Worm (Caenorhabditis elegans): ENCODE results near the gene cbd-1.
"Not testable (repeated sequence)": the region's sequence is repeated elsewhere in the genome, so short reads cannot be mapped to it uniquely, and the experiment has no call there.

Gene cbd-1

ce11 chrIV:11403288-11403991 lies 30.6 kb downstream of the cbd-1 start, which contains the start of the genes memi-3 and cyp-31A2:
memi-3 (minus strand) TSS chrIV:11403338.
cyp-31A2 (plus strand) TSS chrIV:11403961.
- no peak for TF ChIP-seq tag-97 (GFP tag; IDR thresholded peaks at IDR 0.05)
- no peak for TF ChIP-seq spr-1 (tag; optimal IDR thresholded peaks at IDR 0.05)
- TF ChIP-seq nhr-102 (tag; optimal IDR thresholded peaks at IDR 0.05): no peak
- no peak for TF ChIP-seq ceh-28 (tag; optimal IDR thresholded peaks at IDR 0.05)
- no peak for TF ChIP-seq F44E2.7 (GFP tag; IDR thresholded peaks at IDR 0.05)
- TF ChIP-seq unc-130 (GFP tag; optimal IDR thresholded peaks at IDR 0.05): peak; percentile 11
- peak in 1 of 2 experiments; percentile 34 for TF ChIP-seq unc-62 (GFP tag; optimal IDR thresholded peaks at IDR 0.05 in 1 of 2)
- no peak for TF ChIP-seq unc-62 (tag; optimal IDR thresholded peaks at IDR 0.05)
- no peak for TF ChIP-seq snpc-1.2 (GFP tag; IDR thresholded peaks at IDR 0.05)
- no peak for TF ChIP-seq zfp-3 (GFP tag; conservative IDR thresholded peaks at IDR 0.05)
- no peak for TF ChIP-seq vab-7 (GFP tag; IDR thresholded peaks at IDR 0.05)

- 0 out of 2 replicates have a peak, but pooled peaks have one; percentile 17 for TF ChIP-seq arid-1 (GFP tag; conservative IDR thresholded peaks at IDR 0.05)
- TF ChIP-seq dmd-8 (GFP tag; IDR thresholded peaks at IDR 0.05): 0 out of 2 replicates have a peak, but pooled peaks have one; percentile 7
- peak; percentile 33; the same call in 1 of the 2 replicates for TF ChIP-seq lin-38 (GFP tag; IDR thresholded peaks at IDR 0.05)
- peak; percentile 50; the same call in 1 of the 2 replicates for TF ChIP-seq snpc-1.2 (GFP tag; IDR thresholded peaks at IDR 0.05)
Measured at ce11 chrIV:11406127-11406526, 33.3 kb downstream of the cbd-1 start.

DNA sequence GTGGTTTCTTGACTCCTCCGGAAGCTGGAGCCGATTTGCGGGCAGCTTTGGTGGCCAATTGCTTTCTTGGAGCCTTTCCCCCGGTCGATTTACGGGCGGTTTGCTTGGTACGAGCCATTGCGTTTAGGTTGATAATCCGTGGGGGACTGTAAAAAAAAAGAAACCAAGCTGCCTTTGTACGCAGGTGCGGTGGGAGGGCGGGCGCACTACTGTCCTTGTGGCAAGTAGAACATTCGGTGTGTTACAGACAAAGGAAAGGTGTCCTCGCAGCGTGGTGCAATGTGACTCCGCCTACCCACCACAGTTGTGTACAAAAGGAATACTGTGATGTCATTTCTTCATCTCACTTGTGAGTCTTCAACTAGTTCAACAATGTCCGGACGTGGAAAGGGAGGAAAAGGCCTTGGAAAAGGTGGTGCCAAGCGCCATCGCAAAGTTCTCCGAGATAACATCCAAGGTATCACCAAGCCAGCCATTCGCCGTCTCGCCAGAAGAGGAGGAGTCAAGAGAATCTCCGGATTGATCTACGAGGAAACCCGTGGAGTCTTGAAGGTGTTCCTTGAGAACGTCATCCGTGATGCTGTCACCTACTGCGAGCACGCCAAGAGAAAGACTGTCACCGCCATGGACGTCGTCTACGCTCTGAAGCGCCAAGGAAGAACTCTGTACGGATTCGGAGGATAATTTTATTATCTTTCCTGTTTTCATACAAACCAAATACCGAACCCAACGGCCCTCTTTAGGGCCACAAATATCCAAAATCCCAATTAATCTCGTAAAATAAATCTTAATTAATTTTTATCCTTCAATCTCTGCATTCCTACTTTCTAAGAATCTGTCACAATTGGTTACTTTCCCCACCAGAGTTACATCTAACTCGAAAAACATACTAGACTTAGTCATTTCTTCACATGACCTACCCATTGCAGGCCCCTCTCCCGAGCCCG lies 34.2 kb downstream of the cbd-1 start, which contains the start of the genes his-63 and his-64:
his-63 (minus strand) TSS at position 118 of the 947 bp plus-strand sequence.
his-64 (plus strand) TSS at position 373 of the 947 bp plus-strand sequence.
- TF ChIP-seq lin-38 (GFP tag; IDR thresholded peaks at IDR 0.05): peak; percentile 55; the same call in 1 of the 2 replicates
- TF ChIP-seq F49E8.2 (tag; optimal IDR thresholded peaks at IDR 0.05; ENCODE audit: borderline replicate concordance): peak; percentile 25
- 0 out of 2 replicates have a peak, but pooled peaks have one; percentile 17 for TF ChIP-seq ctbp-1 (GFP tag; IDR thresholded peaks at IDR 0.05)
- TF ChIP-seq nhr-6 (tag; optimal IDR thresholded peaks at IDR 0.05): peak; percentile 12
- 0 out of 2 replicates have a peak, but pooled peaks have one; percentile 8 for TF ChIP-seq pha-4 (GFP tag; IDR thresholded peaks at IDR 0.05)
- TF ChIP-seq pha-4 (tag; optimal IDR thresholded peaks at IDR 0.05): not testable (repeated sequence)
- 0 out of 2 replicates have a peak, but pooled peaks have one; percentile 49 for TF ChIP-seq Y105C5A.15 (GFP tag; IDR thresholded peaks at IDR 0.05)
- TF ChIP-seq lim-7 (GFP tag; IDR thresholded peaks at IDR 0.05): peak; percentile 32; the same call in 1 of the 2 replicates
- peak; percentile 78 for TF ChIP-seq snpc-1.2 (GFP tag; IDR thresholded peaks at IDR 0.05)
- peak; percentile 45 for TF ChIP-seq mes-2 (tag; optimal IDR thresholded peaks at IDR 0.05; ENCODE audit: poor library complexity, severe bottlenecking)
- TF ChIP-seq F26F4.8 (GFP tag; conservative IDR thresholded peaks at IDR 0.05): 0 out of 2 replicates have a peak, but pooled peaks have one; percentile 56
- peak; percentile 74 for TF ChIP-seq Y48G9A.11 (GFP tag; IDR thresholded peaks at IDR 0.05)

DNA sequence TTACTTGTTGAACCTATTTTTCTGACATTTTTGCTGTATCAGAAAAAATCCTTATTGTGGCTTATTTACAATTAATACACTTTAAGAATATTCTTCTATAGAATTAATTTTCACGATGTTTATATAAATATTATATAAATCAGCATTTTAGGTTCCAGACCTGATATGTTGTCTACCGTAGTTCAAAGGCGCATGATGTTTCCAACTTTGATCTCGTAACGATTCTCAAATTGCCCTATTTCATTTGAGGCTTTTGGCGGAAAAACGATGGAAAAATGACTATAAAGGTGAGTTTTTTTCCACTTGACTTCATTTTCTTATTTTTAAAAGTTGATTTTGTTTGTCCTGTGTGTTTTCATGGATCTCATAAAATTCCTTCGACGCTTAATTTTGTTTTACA lies 37.3 kb downstream of the cbd-1 start, which contains the start of gene gfat-2:
gfat-2 (plus strand) TSS at position 145 of the 400 bp plus-strand sequence.
- TF ChIP-seq unc-130 (GFP tag; optimal IDR thresholded peaks at IDR 0.05) (peak; percentile 10), nhr-10 (tag; optimal IDR thresholded peaks at IDR 0.05) (no peak), dmd-6 (GFP tag; IDR thresholded peaks at IDR 0.05) (no peak), zfp-3 (GFP tag; conservative IDR thresholded peaks at IDR 0.05) (no peak)

DNA sequence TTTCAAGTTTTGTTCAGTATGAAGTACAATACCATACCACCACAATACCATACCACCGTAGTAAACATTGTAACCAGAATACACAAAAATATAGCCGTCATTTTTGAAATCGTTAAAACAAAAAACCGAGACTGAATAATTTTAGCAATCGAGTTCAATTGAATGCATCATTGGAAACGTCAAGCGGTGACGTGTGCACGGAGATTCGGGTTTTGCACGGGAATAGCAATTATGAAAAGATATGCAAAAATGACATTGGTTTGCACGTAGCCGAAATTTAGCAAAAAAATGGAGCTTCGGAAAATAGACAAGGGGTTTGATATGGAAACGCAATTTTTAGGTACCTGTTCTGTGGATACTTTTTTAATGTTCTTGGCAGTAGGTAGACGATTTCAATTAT lies 42.1 kb downstream of the cbd-1 start, which contains the start of gene F22B3.10:
F22B3.10 (minus strand) TSS at position 101 of the 400 bp plus-strand sequence.
- peak in 1 of 2 experiments; percentile 59 for TF ChIP-seq unc-62 (GFP tag; optimal IDR thresholded peaks at IDR 0.05 in 1 of 2)
- no peak for TF ChIP-seq unc-62 (tag; optimal IDR thresholded peaks at IDR 0.05)
- no peak for TF ChIP-seq lim-7 (GFP tag; IDR thresholded peaks at IDR 0.05)
